Fruit fly (Drosophila melanogaster): ENCODE results near the gene CG12259.

The CG12259 gene

DNA sequence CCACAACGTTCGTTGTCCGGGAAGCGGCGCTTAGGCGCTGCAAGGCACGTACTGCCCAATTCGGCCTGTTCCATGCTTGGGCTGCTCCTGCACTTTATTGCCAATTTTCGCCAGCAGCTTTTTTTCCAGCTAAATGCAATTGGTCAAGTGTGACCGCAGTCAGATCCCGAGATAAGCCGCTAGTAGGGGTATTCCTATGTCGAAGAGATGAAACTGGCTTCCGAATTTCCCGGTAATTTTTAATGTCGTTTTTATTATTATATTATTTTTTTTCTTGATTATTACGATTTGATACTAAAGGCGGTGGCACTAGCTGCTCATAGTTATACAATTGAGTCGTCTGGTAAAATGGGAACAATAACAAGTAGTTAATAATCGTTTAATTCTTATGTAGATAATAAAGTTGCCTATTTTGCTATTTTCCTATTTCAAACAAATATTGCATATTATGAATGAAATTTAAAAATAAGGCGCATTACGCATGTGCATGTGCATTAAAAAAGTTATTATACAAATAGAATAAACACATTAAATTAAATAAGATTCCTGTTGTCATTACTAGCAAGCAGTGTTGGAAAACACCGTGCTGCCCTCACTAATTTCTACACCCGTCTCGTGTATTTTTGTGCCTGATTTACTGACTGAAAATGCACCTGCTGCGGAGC, 4.4 kb downstream of the CG12259 start, which contains the start of the genes CG5003 and mRpS22 (continued):
- TF ChIP-seq NfI (GFP tag; optimal IDR thresholded peaks at IDR 0.05) (peak; percentile 58), knrl (GFP tag; IDR thresholded peaks at IDR 0.05; ENCODE audit: partially characterized antibody) (peak; percentile 21; the same call in 1 of the 3 replicates), CG17359 (tag; optimal IDR thresholded peaks at IDR 0.05) (peak; percentile 23), CG9727 (GFP tag; optimal IDR thresholded peaks at IDR 0.05) (peak; percentile 74), gro (GFP tag; optimal IDR thresholded peaks at IDR 0.05) (no peak), unc-4 (GFP tag; IDR thresholded peaks at IDR 0.05; ENCODE audit: partially characterized antibody) (peak; percentile 45; the same call in 1 of the 2 replicates), Fer1 (GFP tag; optimal IDR thresholded peaks at IDR 0.05) (peak; percentile 47), CG4404 (GFP tag; IDR thresholded peaks at IDR 0.05) (no peak; the same call in 1 of the 2 replicates), Xbp1 (GFP tag; optimal IDR thresholded peaks at IDR 0.05) (peak; percentile 43), lmd (GFP tag; IDR thresholded peaks at IDR 0.05) (peak; percentile 24; the same call in 1 of the 2 replicates), pros (GFP tag; optimal IDR thresholded peaks at IDR 0.05) (no peak), lola (GFP tag; optimal IDR thresholded peaks at IDR 0.05) (peak in 1 of 3 experiments; percentile 60), CG11504 (tag; optimal IDR thresholded peaks at IDR 0.05) (peak; percentile 73), prd (optimal IDR thresholded peaks at IDR 0.05) (no peak), prd (GFP tag; IDR thresholded peaks at IDR 0.05) (peak; percentile 51; the same call in 1 of the 3 replicates), dan (GFP tag; IDR thresholded peaks at IDR 0.05) (no peak), CG17568 (GFP tag; optimal IDR thresholded peaks at IDR 0.05) (no peak), CG12659 (GFP tag; optimal IDR thresholded peaks at IDR 0.05) (peak; percentile 64), Lim3 (GFP tag; IDR thresholded peaks at IDR 0.05) (no peak), CG16779 (GFP tag; IDR thresholded peaks at IDR 0.05) (no peak), CG7372 (GFP tag; IDR thresholded peaks at IDR 0.05) (peak; percentile 52; the same call in 1 of the 2 replicates), hbn (GFP tag; IDR thresholded peaks at IDR 0.05; ENCODE audit: partially characterized antibody) (no peak), CG17912 (GFP tag; optimal IDR thresholded peaks at IDR 0.05) (no peak), NC2α (GFP tag; optimal IDR thresholded peaks at IDR 0.05) (peak; percentile 27), CG10366 (GFP tag; IDR thresholded peaks at IDR 0.05) (peak; percentile 23), CG8765 (GFP tag; IDR thresholded peaks at IDR 0.05) (0 out of 2 replicates have a peak, but pooled peaks have one; percentile 5), CG7963 (GFP tag; IDR thresholded peaks at IDR 0.05; ENCODE audit: partially characterized antibody) (no peak), NC2β (GFP tag; optimal IDR thresholded peaks at IDR 0.05) (no peak), CG4854 (GFP tag; optimal IDR thresholded peaks at IDR 0.05) (no peak), CG15601 (tag; optimal IDR thresholded peaks at IDR 0.05) (peak; percentile 48), sisA (GFP tag; IDR thresholded peaks at IDR 0.05) (no peak), Spps (tag; optimal IDR thresholded peaks at IDR 0.05) (peak; percentile 3), Sry-β (GFP tag; optimal IDR thresholded peaks at IDR 0.05) (peak; percentile 81), Oli (tag; optimal IDR thresholded peaks at IDR 0.05) (peak; percentile 28), Atf6 (GFP tag; IDR thresholded peaks at IDR 0.05) (no peak; the same call in 1 of the 2 replicates), C15 (GFP tag; IDR thresholded peaks at IDR 0.05) (no peak), sc (optimal IDR thresholded peaks at IDR 0.05) (no peak), sc (GFP tag; optimal IDR thresholded peaks at IDR 0.05) (no peak), twi (tag; optimal IDR thresholded peaks at IDR 0.05) (peak; percentile 39), CG17802 (tag; optimal IDR thresholded peaks at IDR 0.05) (no peak), CG17612 (GFP tag; IDR thresholded peaks at IDR 0.05) (no peak), CG10654 (GFP tag; optimal IDR thresholded peaks at IDR 0.05) (peak; percentile 33), scrt (GFP tag; optimal IDR thresholded peaks at IDR 0.05) (no peak), Optix (GFP tag; IDR thresholded peaks at IDR 0.05) (no peak), odd (GFP tag; optimal IDR thresholded peaks at IDR 0.05) (no peak), CG33213 (GFP tag; optimal IDR thresholded peaks at IDR 0.05) (peak; percentile 58), br (optimal IDR thresholded peaks at IDR 0.05) (no peak), dmrt11E (tag; optimal IDR thresholded peaks at IDR 0.05) (peak; percentile 47), nmo (GFP tag; optimal IDR thresholded peaks at IDR 0.05) (peak; percentile 80), CG11398 (GFP tag; optimal IDR thresholded peaks at IDR 0.05) (no peak)

All from whole organism, embryonic.